Fruit fly (Drosophila melanogaster) whole organism, prepupa: ENCODE data around the gene CG9541.

Experiments
- Blimp-1 ChIP-seq: fragments of 200-800 bp; sonication (Bioruptor generic); optimal IDR thresholded peaks from 3 replicates; lab custom pipeline; 2017; ENCODE audit warnings: missing biosample characterization, missing genetic modification characterization, mild to moderate bottlenecking, moderate library complexity, missing genetic modification reagents
- CG10669 ChIP-seq: fragments of 200-800 bp; sonication (Bioruptor generic); optimal IDR thresholded peaks from 3 replicates; lab custom pipeline; 2018; ENCODE audit warnings: missing biosample characterization, mild to moderate bottlenecking, missing genetic modification characterization, moderate library complexity
- CG11294 ChIP-seq: fragments of 200-800 bp; sonication (Bioruptor generic); IDR thresholded peaks from 2 replicates; pipeline ENCODE4 v1.3.6; 2022; ENCODE audit warnings: missing biosample characterization, missing genetic modification characterization
- CG11762 ChIP-seq: fragments of 200-800 bp; sonication (Bioruptor generic); optimal IDR thresholded peaks from 3 replicates; lab custom pipeline; 2016; ENCODE audit warnings: missing biosample characterization, missing genetic modification characterization; ENCODE audit not compliant: insufficient read depth
- CG11902 ChIP-seq: fragments of 200-800 bp; sonication (Bioruptor generic); optimal IDR thresholded peaks from 3 replicates; lab custom pipeline; 2016; ENCODE audit warnings: missing biosample characterization, missing genetic modification characterization
- CG16779 ChIP-seq: fragments of 200-800 bp; sonication (Bioruptor generic); optimal IDR thresholded peaks from 3 replicates; lab custom pipeline; 2017; ENCODE audit warnings: missing biosample characterization, mild to moderate bottlenecking, missing genetic modification characterization
- CG3032 ChIP-seq: fragments of 200-800 bp; optimal IDR thresholded peaks from 2 replicates; lab custom pipeline; 2019; ENCODE audit warnings: missing biosample characterization, mild to moderate bottlenecking, missing genetic modification characterization, moderate library complexity
- CG31627 ChIP-seq: fragments of 200-800 bp; sonication (Bioruptor generic); optimal IDR thresholded peaks from 3 replicates; lab custom pipeline; 2016; ENCODE audit warnings: missing biosample characterization, missing genetic modification characterization
- CG3919 ChIP-seq: fragments of 200-800 bp; sonication (Bioruptor generic); optimal IDR thresholded peaks from 3 replicates; lab custom pipeline; 2016; ENCODE audit warnings: missing biosample characterization, missing genetic modification characterization
- CG4318 ChIP-seq: fragments of 200-800 bp; sonication (Bioruptor generic); optimal IDR thresholded peaks from 3 replicates; lab custom pipeline; 2017; ENCODE audit warnings: missing biosample characterization, mild to moderate bottlenecking, missing genetic modification characterization
- CG6163 ChIP-seq: fragments of 200-800 bp; sonication (Bioruptor generic); IDR thresholded peaks from 3 replicates; pipeline ENCODE4 v1.3.6; 2022; ENCODE audit warnings: missing biosample characterization, missing genetic modification characterization
- CG6276 ChIP-seq: fragments of 200-800 bp; sonication (Bioruptor generic); optimal IDR thresholded peaks from 2 replicates; lab custom pipeline; 2017; ENCODE audit warnings: missing biosample characterization, mild to moderate bottlenecking, missing genetic modification characterization
- CG6792 ChIP-seq: fragments of 200-800 bp; sonication (Bioruptor generic); optimal IDR thresholded peaks from 3 replicates; lab custom pipeline; 2016; ENCODE audit warnings: missing biosample characterization, missing genetic modification characterization
- CG6808 ChIP-seq: fragments of 200-800 bp; sonication (Bioruptor generic); optimal IDR thresholded peaks from 3 replicates; lab custom pipeline; 2017; ENCODE audit warnings: missing biosample characterization, missing genetic modification characterization, mild to moderate bottlenecking, moderate library complexity, missing genetic modification reagents
- CG6854 ChIP-seq: fragments of 200-800 bp; sonication (Bioruptor generic); optimal IDR thresholded peaks from 2 replicates; lab custom pipeline; 2017; ENCODE audit warnings: missing biosample characterization, mild to moderate bottlenecking, missing genetic modification characterization
- CG8119 ChIP-seq: fragments of 200-800 bp; sonication (Bioruptor generic); IDR thresholded peaks from 3 replicates; pipeline ENCODE4 v1.3.6; 2022; ENCODE audit warnings: missing biosample characterization, missing genetic modification characterization
- CG8319 ChIP-seq: fragments of 200-800 bp; sonication (Bioruptor generic); optimal IDR thresholded peaks from 3 replicates; lab custom pipeline; 2016; ENCODE audit warnings: missing biosample characterization, missing genetic modification characterization
- CG8632 ChIP-seq: fragments of 200-800 bp; sonication (Bioruptor generic); optimal IDR thresholded peaks from 3 replicates; lab custom pipeline; 2016; ENCODE audit warnings: missing biosample characterization, missing genetic modification characterization
- CG9139 ChIP-seq: fragments of 200-800 bp; sonication (Bioruptor generic); optimal IDR thresholded peaks from 3 replicates; lab custom pipeline; 2017; ENCODE audit warnings: missing biosample characterization, mild to moderate bottlenecking, missing genetic modification characterization
- Eip75B ChIP-seq: fragments of 200-800 bp; sonication (Bioruptor generic); optimal IDR thresholded peaks from 3 replicates; lab custom pipeline; 2016; ENCODE audit warnings: missing biosample characterization, missing genetic modification characterization
- Eip78C ChIP-seq: fragments of 200-800 bp; sonication (Bioruptor generic); peaks from one replicate; lab custom pipeline; 2016; ENCODE audit warnings: missing biosample characterization, missing genetic modification characterization
- Eip93F ChIP-seq: fragments of 200-800 bp; sonication (Bioruptor generic); optimal IDR thresholded peaks from 2 replicates; lab custom pipeline; 2016; ENCODE audit warnings: missing biosample characterization, mild to moderate bottlenecking, missing genetic modification characterization
- Ets96B ChIP-seq: fragments of 200-800 bp; optimal IDR thresholded peaks from 2 replicates; lab custom pipeline; 2019; ENCODE audit warnings: missing biosample characterization, mild to moderate bottlenecking, missing genetic modification characterization, moderate library complexity
- Gug ChIP-seq: fragments of 200-800 bp; sonication (Bioruptor generic); IDR thresholded peaks from 2 replicates; pipeline ENCODE4 v1.3.6; 2022; ENCODE audit warnings: missing biosample characterization, missing genetic modification characterization
- Hr4 ChIP-seq: fragments of 200-800 bp; sonication (Bioruptor generic); optimal IDR thresholded peaks from 3 replicates; lab custom pipeline; 2016; ENCODE audit warnings: missing biosample characterization, missing genetic modification characterization
- Met ChIP-seq: fragments of 200-800 bp; sonication (Bioruptor generic); optimal IDR thresholded peaks from 3 replicates; lab custom pipeline; 2016; ENCODE audit warnings: missing biosample characterization, missing genetic modification characterization
- OdsH ChIP-seq: fragments of 200-800 bp; sonication (Bioruptor generic); optimal IDR thresholded peaks from 3 replicates; lab custom pipeline; 2016; ENCODE audit warnings: missing biosample characterization, missing genetic modification characterization
- Smox ChIP-seq: fragments of 200-800 bp; sonication (Bioruptor generic); optimal IDR thresholded peaks from 3 replicates; lab custom pipeline; 2016; ENCODE audit warnings: missing biosample characterization, missing genetic modification characterization
- Sox14 ChIP-seq: fragments of 200-800 bp; sonication (Bioruptor generic); optimal IDR thresholded peaks from 3 replicates; lab custom pipeline; 2016; ENCODE audit warnings: missing biosample characterization, missing genetic modification characterization
- Sox15 ChIP-seq: fragments of 200-800 bp; sonication (Bioruptor generic); optimal IDR thresholded peaks from 3 replicates; lab custom pipeline; 2016; ENCODE audit warnings: missing biosample characterization, missing genetic modification characterization
- acj6 ChIP-seq: fragments of 200-800 bp; sonication (Bioruptor generic); optimal IDR thresholded peaks from 3 replicates; lab custom pipeline; 2016; ENCODE audit warnings: missing biosample characterization, missing genetic modification characterization
- cyc ChIP-seq: fragments of 200-800 bp; sonication (Bioruptor generic); optimal IDR thresholded peaks from 3 replicates; lab custom pipeline; 2016; ENCODE audit warnings: missing biosample characterization, missing genetic modification characterization
- dsx ChIP-seq: fragments of 200-800 bp; optimal IDR thresholded peaks from 3 replicates; lab custom pipeline; 2019; ENCODE audit warnings: missing biosample characterization, mild to moderate bottlenecking, missing genetic modification characterization, moderate library complexity; ENCODE audit not compliant: poor library complexity, severe bottlenecking
- esn ChIP-seq: fragments of 200-800 bp; sonication (Bioruptor generic); optimal IDR thresholded peaks from 2 replicates; lab custom pipeline; 2016; ENCODE audit warnings: missing biosample characterization, mild to moderate bottlenecking, missing genetic modification characterization, moderate library complexity
- fd59A ChIP-seq: fragments of 200-800 bp; sonication (Bioruptor generic); optimal IDR thresholded peaks from 2 replicates; lab custom pipeline; 2017; ENCODE audit warnings: missing biosample characterization, mild to moderate bottlenecking, missing genetic modification characterization, missing genetic modification reagents
- fd85E ChIP-seq: fragments of 200-800 bp; sonication (Bioruptor generic); optimal IDR thresholded peaks from 3 replicates; lab custom pipeline; 2016; ENCODE audit warnings: missing biosample characterization, missing genetic modification characterization
- fkh ChIP-seq: fragments of 200-800 bp; sonication (Bioruptor generic); optimal IDR thresholded peaks from 3 replicates; lab custom pipeline; 2017; ENCODE audit warnings: missing biosample characterization, mild to moderate bottlenecking, missing genetic modification characterization, moderate library complexity
- lz ChIP-seq: fragments of 200-800 bp; sonication (Bioruptor generic); optimal IDR thresholded peaks from 3 replicates; lab custom pipeline; 2016; ENCODE audit warnings: missing biosample characterization, missing genetic modification characterization
- net ChIP-seq: fragments of 200-800 bp; sonication (Bioruptor generic); optimal IDR thresholded peaks from 3 replicates; lab custom pipeline; 2016; ENCODE audit warnings: missing biosample characterization, missing genetic modification characterization
- pdm3 ChIP-seq: fragments of 200-800 bp; sonication (Bioruptor generic); optimal IDR thresholded peaks from 3 replicates; lab custom pipeline; 2016; ENCODE audit warnings: missing biosample characterization, missing genetic modification characterization
- spab ChIP-seq: fragments of 200-800 bp; sonication (Bioruptor generic); optimal IDR thresholded peaks from 2 replicates; lab custom pipeline; 2017; ENCODE audit warnings: missing biosample characterization, mild to moderate bottlenecking, missing genetic modification characterization, missing genetic modification reagents
- ss ChIP-seq, 2 experiments: fragments of 200-800 bp; sonication (Bioruptor generic); optimal IDR thresholded peaks; 2 replicates in 1 of 2; 3 replicates in 1 of 2; lab custom pipeline; 2017 to 2018; ENCODE audit warnings: mild to moderate bottlenecking in 2 of 2, missing biosample characterization in 2 of 2, missing genetic modification characterization in 2 of 2, moderate library complexity in 1 of 2
- svp ChIP-seq: fragments of 200-800 bp; sonication (Bioruptor generic); peaks from one replicate; lab custom pipeline; 2016; ENCODE audit warnings: missing biosample characterization, missing genetic modification characterization

CG9541 gene

DNA sequence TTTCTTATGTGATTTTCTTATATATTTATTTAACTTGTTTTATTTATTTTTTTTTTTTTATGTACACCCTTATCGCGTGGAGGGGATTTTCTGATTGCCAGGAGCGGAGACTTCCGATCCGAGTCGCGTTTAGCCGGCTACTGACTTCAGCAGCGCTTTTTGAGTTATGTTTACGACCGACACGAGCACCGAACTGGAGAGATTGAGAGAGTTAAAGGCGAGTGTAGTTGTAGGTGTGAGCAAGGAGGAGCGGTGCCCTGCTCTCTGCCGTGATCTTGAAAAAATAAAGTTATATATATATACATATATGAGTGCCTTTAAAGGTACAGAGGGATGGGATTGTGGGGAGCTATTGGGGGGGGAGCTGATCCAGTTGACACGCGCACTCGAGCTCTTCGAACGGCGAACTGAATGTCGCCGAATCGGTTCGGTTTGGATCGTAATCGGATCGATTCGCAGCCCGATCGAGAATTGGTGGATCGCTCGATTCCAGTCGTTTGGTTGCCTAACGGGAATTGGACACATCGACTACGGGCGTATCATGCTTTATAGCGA is 13.9 kb upstream of the CG9541 start, which contains the start of gene rost (continued):
- TF ChIP-seq CG6854 = peak; percentile 51
- TF ChIP-seq OdsH = no peak
- no peak for TF ChIP-seq Blimp-1 (GFP tag; lab: Kevin White, UChicago)
- TF ChIP-seq Sox14 (GFP tag; lab: Kevin White, UChicago) = no peak

DNA sequence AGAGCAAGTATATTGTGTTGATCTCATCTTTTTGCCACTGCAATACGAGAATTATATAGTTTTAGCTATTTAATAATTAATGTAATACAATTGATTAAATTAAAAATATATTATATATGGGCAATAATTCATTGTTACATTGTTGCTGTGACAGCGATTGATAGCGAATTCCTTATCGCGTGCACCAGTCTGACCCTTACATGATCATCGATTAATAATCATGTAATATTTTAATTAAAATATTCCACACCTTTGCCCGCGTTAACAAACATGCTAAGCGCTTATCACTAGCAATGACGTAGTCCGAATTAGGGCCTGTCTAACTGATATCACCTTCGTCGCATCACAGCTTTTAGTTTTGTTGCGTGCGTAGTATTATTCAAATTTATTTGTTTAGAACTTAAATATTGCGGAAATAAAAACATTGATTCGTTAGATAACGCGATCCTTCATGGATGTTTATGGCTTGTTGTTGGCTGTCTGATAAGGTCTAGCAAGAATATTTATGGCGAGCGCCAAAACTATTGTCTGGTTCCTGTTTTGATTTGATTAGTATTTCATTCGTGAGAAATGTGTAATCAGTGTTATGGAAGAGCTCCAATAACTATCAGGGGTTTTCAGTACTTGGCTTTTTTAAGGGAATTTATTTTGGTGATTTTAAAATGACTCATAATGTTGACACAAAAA is 12.2 kb upstream of the CG9541 start:
- TF ChIP-seq svp = peak; percentile 82
- TF ChIP-seq Hr4 (GFP tag; lab: Kevin White, UChicago) = no peak
- no peak for TF ChIP-seq CG9139 (GFP tag; lab: Kevin White, UChicago)
- no peak for TF ChIP-seq CG10669 (GFP tag; lab: Kevin White, UChicago)
- TF ChIP-seq CG31627 (GFP tag; lab: Kevin White, UChicago) = no peak
- TF ChIP-seq Gug (GFP tag; lab: Robert Waterston, UW) = no peak
- peak; percentile 92 for TF ChIP-seq dsx

DNA sequence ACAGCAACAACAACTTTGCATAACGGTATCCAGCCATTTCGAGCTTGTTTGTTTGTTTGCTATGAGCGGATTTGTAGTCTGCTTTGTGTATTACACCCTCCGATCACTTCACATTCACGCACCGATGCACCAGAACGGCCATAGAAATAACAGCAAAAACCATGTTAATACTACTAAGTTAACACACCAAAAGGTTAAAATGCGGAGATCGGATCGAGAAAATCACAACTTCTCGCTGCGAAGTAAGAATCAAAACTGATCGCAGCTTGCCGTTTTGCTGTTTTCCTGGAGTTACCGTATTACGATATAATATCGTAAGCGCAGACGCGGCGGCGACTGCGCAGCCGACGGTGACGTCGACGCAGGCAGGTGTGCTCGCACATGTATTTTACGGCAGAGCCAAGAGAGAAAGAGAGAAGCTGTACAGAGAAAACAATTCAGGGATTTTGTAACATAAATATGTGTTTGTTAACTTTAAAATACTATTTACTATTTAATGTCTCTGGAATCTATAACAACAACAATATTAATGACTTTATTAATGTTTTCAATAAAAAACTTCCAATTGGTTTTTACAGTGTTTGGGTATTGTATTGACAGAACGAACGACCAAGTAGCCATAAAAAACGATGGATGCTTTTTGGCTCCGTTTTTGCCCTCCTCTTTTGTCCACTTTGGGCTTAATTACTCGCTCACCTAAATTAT is 9.5 kb upstream of the CG9541 start, which contains the start of gene CG13101:
CG13101 (minus strand) TSS at position 259 of the 705 bp plus-strand sequence.
- peak; percentile 98 for TF ChIP-seq CG3919 (GFP tag; lab: Kevin White, UChicago)
- TF ChIP-seq fd85E (GFP tag; lab: Kevin White, UChicago) = peak; percentile 77
- peak; percentile 98 for TF ChIP-seq CG8119 (GFP tag; lab: Robert Waterston, UW)
- TF ChIP-seq fd59A = peak; percentile 85
- peak; percentile 98 for TF ChIP-seq esn (GFP tag; lab: Kevin White, UChicago)
- peak; percentile 86 to 90 for TF ChIP-seq ss (GFP tag; optimal IDR thresholded peaks at IDR 0.05; lab: Kevin White, UChicago)
- TF ChIP-seq Eip78C = peak; percentile 99
- TF ChIP-seq CG9139 (GFP tag; lab: Kevin White, UChicago) = peak; percentile 84
- TF ChIP-seq Eip75B (GFP tag; lab: Kevin White, UChicago) = peak; percentile 91
- TF ChIP-seq Ets96B (tag; lab: Kevin White, UChicago) = peak; percentile 86
- peak; percentile 93 for TF ChIP-seq CG3032 (tag; lab: Kevin White, UChicago)
- peak; percentile 90 for TF ChIP-seq CG10669 (GFP tag; lab: Kevin White, UChicago)
- TF ChIP-seq CG6854 = no peak
- peak; percentile 96 for TF ChIP-seq CG6163 (GFP tag; lab: Robert Waterston, UW)
- TF ChIP-seq CG11762 = peak; percentile 94
- TF ChIP-seq fkh (GFP tag; lab: Kevin White, UChicago) = peak; percentile 87
- peak; percentile 88 for TF ChIP-seq Blimp-1 (GFP tag; lab: Kevin White, UChicago)
- peak; percentile 98 for TF ChIP-seq svp
- peak; percentile 94 for TF ChIP-seq lz (GFP tag; lab: Kevin White, UChicago)
- TF ChIP-seq Gug (GFP tag; lab: Robert Waterston, UW) = peak; percentile 95
- peak; percentile 95 for TF ChIP-seq CG8632 (GFP tag; lab: Kevin White, UChicago)
- TF ChIP-seq CG16779 (tag; lab: Kevin White, UChicago) = peak; percentile 76
- peak; percentile 88 for TF ChIP-seq CG8319
- TF ChIP-seq Sox15 = peak; percentile 80
- peak; percentile 82 for TF ChIP-seq CG4318
- TF ChIP-seq net (GFP tag; lab: Kevin White, UChicago) = peak; percentile 90
- peak; percentile 96 for TF ChIP-seq cyc (GFP tag; lab: Kevin White, UChicago)
- peak; percentile 96 for TF ChIP-seq CG6792 (GFP tag; lab: Kevin White, UChicago)
- peak; percentile 96 for TF ChIP-seq pdm3 (GFP tag; lab: Kevin White, UChicago)
- peak; percentile 96 for TF ChIP-seq Met (GFP tag; lab: Kevin White, UChicago)
- TF ChIP-seq CG11902 = peak; percentile 86
- TF ChIP-seq CG31627 (GFP tag; lab: Kevin White, UChicago) = peak; percentile 95
- TF ChIP-seq CG6276 (GFP tag; lab: Kevin White, UChicago) = peak; percentile 93
- peak; percentile 95 for TF ChIP-seq acj6
- TF ChIP-seq Eip93F (GFP tag; lab: Kevin White, UChicago) = peak; percentile 72
- TF ChIP-seq CG6808 (GFP tag; lab: Kevin White, UChicago) = peak; percentile 88
- TF ChIP-seq CG11294 (GFP tag; lab: Robert Waterston, UW) = peak; percentile 92
- TF ChIP-seq Smox (GFP tag; lab: Kevin White, UChicago) = peak; percentile 97
- TF ChIP-seq OdsH = peak; percentile 96
- TF ChIP-seq spab (GFP tag; lab: Kevin White, UChicago) = peak; percentile 91
